Fruit fly (Drosophila melanogaster): Measurements from ENCODE around the gene Sgt.

The Sgt gene

DNA sequence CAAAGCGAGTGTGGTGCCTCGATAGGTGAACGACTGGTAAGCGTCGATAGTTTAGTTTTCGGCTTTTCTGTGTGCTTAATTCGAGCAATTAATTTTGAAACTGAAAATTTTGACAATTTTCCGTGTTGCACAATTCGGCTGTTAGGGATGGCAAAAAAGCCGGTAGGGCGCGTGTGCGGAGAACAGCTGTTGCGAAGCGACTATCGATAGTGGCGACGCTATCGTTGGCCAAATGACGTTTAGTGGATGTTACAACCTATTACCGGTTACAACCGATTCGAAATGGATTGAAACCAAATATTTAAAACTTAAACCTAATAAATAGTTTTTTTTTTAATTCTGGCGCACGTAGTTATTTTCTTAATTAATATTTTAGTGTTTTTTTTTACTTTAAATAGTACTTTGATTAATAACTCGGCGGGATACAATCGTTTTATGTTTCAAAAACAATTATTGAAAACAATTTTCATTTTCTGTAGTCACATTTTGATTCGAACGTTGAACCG lies 29.6 kb downstream of the Sgt start, which contains the start of the genes mEFTs and Dhc36C (continued):
- TF ChIP-seq slbo (GFP tag; IDR thresholded peaks at IDR 0.05) (peak; percentile 39), CkIIα-i1 (GFP tag; IDR thresholded peaks at IDR 0.05) (no peak), dati (GFP tag; IDR thresholded peaks at IDR 0.05) (no peak), CG9932 (GFP tag; IDR thresholded peaks at IDR 0.05) (0 out of 2 replicates have a peak, but pooled peaks have one; percentile 11), Sry-δ (GFP tag; optimal IDR thresholded peaks at IDR 0.05) (peak; percentile 93), Atf3 (GFP tag; optimal IDR thresholded peaks at IDR 0.05) (no peak), dpn (GFP tag; optimal IDR thresholded peaks at IDR 0.05) (no peak), CG1024 (GFP tag; IDR thresholded peaks at IDR 0.05) (no peak), Doc2 (GFP tag; IDR thresholded peaks at IDR 0.05) (no peak), so (GFP tag; IDR thresholded peaks at IDR 0.05) (no peak), CG2889 (GFP tag; IDR thresholded peaks at IDR 0.05) (no peak), CG32772 (GFP tag; IDR thresholded peaks at IDR 0.05) (no peak), CG12659 (GFP tag; optimal IDR thresholded peaks at IDR 0.05) (peak; percentile 18), hb (GFP tag; IDR thresholded peaks at IDR 0.05; ENCODE audit: partially characterized antibody) (peak; percentile 74; the same call in 2 of the 3 replicates), Dp (GFP tag; optimal IDR thresholded peaks at IDR 0.05) (peak; percentile 78), da (GFP tag; optimal IDR thresholded peaks at IDR 0.05) (no peak), Fer2 (tag; optimal IDR thresholded peaks at IDR 0.05) (no peak), GATAe (GFP tag; conservative IDR thresholded peaks at IDR 0.05) (no peak), CG11456 (GFP tag; IDR thresholded peaks at IDR 0.05) (no peak; the same call in 2 of the 3 replicates), ATbp (GFP tag; optimal IDR thresholded peaks at IDR 0.05) (no peak), pho (GFP tag; optimal IDR thresholded peaks at IDR 0.05) (no peak), CG8478 (optimal IDR thresholded peaks at IDR 0.05) (no peak), gcm2 (GFP tag; optimal IDR thresholded peaks at IDR 0.05) (no peak), ken (GFP tag; IDR thresholded peaks at IDR 0.05) (no peak), HLH4C (GFP tag; IDR thresholded peaks at IDR 0.05; ENCODE audit: partially characterized antibody) (peak; percentile 70), CG11093 (GFP tag; IDR thresholded peaks at IDR 0.05) (no peak), Hmr (GFP tag; optimal IDR thresholded peaks at IDR 0.05) (peak; percentile 38), CTCF (GFP tag; optimal IDR thresholded peaks at IDR 0.05) (peak; percentile 62), ash1 (GFP tag; optimal IDR thresholded peaks at IDR 0.05) (no peak), zen (tag; optimal IDR thresholded peaks at IDR 0.05) (peak; percentile 51), PHDP (tag; optimal IDR thresholded peaks at IDR 0.05) (no peak), hkb (optimal IDR thresholded peaks at IDR 0.05) (no peak), hkb (GFP tag; IDR thresholded peaks at IDR 0.05) (peak; percentile 21; the same call in 1 of the 2 replicates), CG2129 (GFP tag; IDR thresholded peaks at IDR 0.05; ENCODE audit: partially characterized antibody) (no peak; the same call in none of the 2 replicates), ab (GFP tag; optimal IDR thresholded peaks at IDR 0.05) (no peak), CG6791 (GFP tag; IDR thresholded peaks at IDR 0.05; ENCODE audit: partially characterized antibody) (peak; percentile 90), emc (GFP tag; optimal IDR thresholded peaks at IDR 0.05) (no peak), stc (GFP tag; IDR thresholded peaks at IDR 0.05) (0 out of 2 replicates have a peak, but pooled peaks have one; percentile 13), seq (GFP tag; IDR thresholded peaks at IDR 0.05) (no peak), Nf-YB (GFP tag; optimal IDR thresholded peaks at IDR 0.05) (no peak), Dip2 (GFP tag; IDR thresholded peaks at IDR 0.05) (no peak), oc (tag; optimal IDR thresholded peaks at IDR 0.05) (no peak), her (GFP tag; optimal IDR thresholded peaks at IDR 0.05) (no peak), CG17359 (tag; optimal IDR thresholded peaks at IDR 0.05) (no peak), h (optimal IDR thresholded peaks at IDR 0.05) (no peak), CG31388 (GFP tag; optimal IDR thresholded peaks at IDR 0.05) (no peak), ara (GFP tag; IDR thresholded peaks at IDR 0.05) (no peak), YL-1 (GFP tag; optimal IDR thresholded peaks at IDR 0.05) (peak; percentile 72), Trl (optimal IDR thresholded peaks at IDR 0.05) (no peak), Trl (GFP tag; optimal IDR thresholded peaks at IDR 0.05) (no peak), CrebB (tag; optimal IDR thresholded peaks at IDR 0.05) (no peak), klu (GFP tag; IDR thresholded peaks at IDR 0.05) (no peak), onecut (GFP tag; IDR thresholded peaks at IDR 0.05) (no peak), CG7271 (tag; optimal IDR thresholded peaks at IDR 0.05) (no peak)
